Worm (Caenorhabditis elegans) whole organism, L1 larva: Measurements from ENCODE around the gene str-249.

Experiments
- aha-1 ChIP-seq: fragments of 150-350 bp; optimal IDR thresholded peaks from 2 replicates; lab custom pipeline; 2014; ENCODE audit warnings: missing biosample characterization, missing genetic modification characterization
- ama-1 ChIP-seq: fragments of 150-350 bp; optimal IDR thresholded peaks from 2 replicates; lab custom pipeline; 2014
- jun-1 ChIP-seq: fragments of 150-350 bp; optimal IDR thresholded peaks from 2 replicates; lab custom pipeline; 2014; ENCODE audit warnings: missing biosample characterization, missing genetic modification reagents, missing genetic modification characterization
- lsy-2 ChIP-seq, 2 experiments: fragments of 150-350 bp; optimal IDR thresholded peaks; 2 replicates each; lab custom pipeline; 2014; ENCODE audit warnings: missing biosample characterization in 2 of 2, missing genetic modification characterization in 2 of 2
- snpc-4 ChIP-seq: fragments of 150-350 bp; optimal IDR thresholded peaks from 2 replicates; lab custom pipeline; 2014; ENCODE audit warnings: missing biosample characterization, missing genetic modification characterization
- tlp-1 ChIP-seq: fragments of 150-350 bp; optimal IDR thresholded peaks from 2 replicates; lab custom pipeline; 2014; ENCODE audit warnings: missing biosample characterization, missing genetic modification characterization

DNA sequence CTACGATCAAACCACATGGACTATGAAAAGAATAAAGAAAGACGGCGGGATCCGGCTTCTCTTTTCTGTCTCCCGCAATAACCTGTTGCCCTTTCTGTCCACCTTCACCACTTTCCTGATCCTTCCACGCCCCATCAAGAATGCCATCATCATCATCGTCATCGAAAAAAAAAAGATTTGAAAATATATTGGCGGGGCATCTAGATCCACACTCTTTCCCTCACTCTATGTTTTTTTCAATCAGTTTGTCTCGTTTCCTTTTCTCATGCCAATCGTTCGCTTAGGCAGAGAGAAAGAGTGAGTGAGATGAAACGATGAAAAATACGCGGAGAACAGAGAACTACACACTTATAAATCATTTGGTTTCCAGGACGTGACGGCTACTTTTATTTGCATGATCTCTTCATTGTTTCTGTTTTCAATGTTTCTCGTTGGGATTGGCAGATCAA, 46.9 kb upstream of the str-249 start:
- peak in 1 of 2 experiments; percentile 15 for TF ChIP-seq lsy-2 (tag; optimal IDR thresholded peaks at IDR 0.05; lab: Kevin White, UChicago)
- no peak for TF ChIP-seq snpc-4 (tag; lab: Kevin White, UChicago)
- TF ChIP-seq tlp-1 = no peak
- TF ChIP-seq ama-1 (lab: Kevin White, UChicago) = no peak
- TF ChIP-seq aha-1 (tag; lab: Kevin White, UChicago) = no peak
- no peak for TF ChIP-seq jun-1 (tag; lab: Kevin White, UChicago)
